Fruit fly (Drosophila melanogaster) Kc167 (cell line): ENCODE measurements around the gene Gcn5.

Experiments used
- Myc ChIP-seq: fragments of >200 bp; optimal IDR thresholded peaks from 2 replicates; lab custom pipeline; 2017; ENCODE audit warnings: missing external identifiers
- Sin3A ChIP-seq: fragments of >200 bp; optimal IDR thresholded peaks from 2 replicates; lab custom pipeline; 2018; ENCODE audit warnings: missing external identifiers
- h ChIP-seq: fragments of >200 bp; optimal IDR thresholded peaks from 3 replicates; lab custom pipeline; 2018; ENCODE audit warnings: missing external identifiers
- insv ChIP-seq: fragments of >200 bp; optimal IDR thresholded peaks from 3 replicates; lab custom pipeline; 2018; ENCODE audit warnings: missing external identifiers
- psq ChIP-seq: fragments of >200 bp; optimal IDR thresholded peaks from 2 replicates; lab custom pipeline; 2017; ENCODE audit warnings: missing external identifiers
- ttk ChIP-seq: sonication (Bioruptor generic); optimal IDR thresholded peaks from 2 replicates; lab custom pipeline; 2017; ENCODE audit warnings: missing external identifiers

DNA sequence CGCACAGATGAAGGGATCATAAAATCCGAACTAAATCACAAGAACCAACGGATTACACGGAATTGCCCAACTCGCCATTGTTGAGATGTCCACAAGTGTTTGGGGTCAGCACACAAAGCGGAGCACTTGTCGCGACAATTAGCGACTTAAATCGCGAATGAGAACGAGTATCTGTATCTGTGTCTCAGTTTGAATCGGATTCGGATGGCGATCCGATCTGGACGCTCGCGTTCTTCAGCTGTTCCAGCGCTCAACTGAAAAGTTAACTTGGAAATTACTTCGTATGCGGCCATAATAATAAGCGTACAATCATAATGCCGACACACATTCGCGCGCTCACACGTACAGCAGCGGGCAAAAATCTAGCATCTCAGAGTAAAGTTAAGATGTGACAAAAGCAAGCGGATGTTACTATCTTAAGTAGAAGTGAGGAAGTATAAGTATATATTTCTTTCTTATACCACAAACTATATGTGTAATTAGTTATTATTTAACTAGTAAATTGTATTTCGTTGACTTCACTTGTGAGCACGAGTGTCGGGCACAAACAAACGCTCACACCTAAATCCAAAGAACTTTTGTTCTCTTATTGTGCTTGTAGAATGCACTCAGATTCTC, 33.3 kb downstream of the Gcn5 start, which contains the start of gene CG10660:
- TF ChIP-seq insv (no peak), Myc (lab: Kevin White, UChicago) (no peak), h (no peak), Sin3A (lab: Kevin White, UChicago) (no peak), psq (no peak), ttk (lab: Kevin White, UChicago) (no peak)
